Worm (Caenorhabditis elegans): ENCODE measurements around the gene ceh-88.

The ceh-88 gene

DNA sequence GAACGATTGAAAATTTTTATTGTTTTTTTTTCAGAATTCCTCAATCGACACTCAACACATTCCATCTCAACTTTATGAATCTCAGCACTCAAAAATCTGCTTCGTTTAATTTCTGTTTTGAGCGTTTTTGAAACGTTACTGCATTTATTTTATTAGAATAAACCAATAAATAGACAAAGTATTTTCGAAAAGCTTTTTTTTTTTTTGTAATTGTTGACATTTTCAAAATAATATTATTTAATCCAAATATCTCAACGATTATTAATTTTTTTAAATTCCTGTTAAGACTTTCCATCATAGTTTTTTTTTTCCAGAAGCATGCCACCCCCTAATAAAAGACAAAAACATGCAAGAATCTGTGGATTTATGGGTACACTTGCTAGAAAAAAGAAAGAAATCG is 3.3 kb downstream of the ceh-88 start, which contains the start of gene C49C3.7:
Gene C49C3.7, plus strand, starts transcription at position 301 of the 400 bp plus-strand sequence.
- TF ChIP-seq mbf-1 (tag; optimal IDR thresholded peaks at IDR 0.05) (no peak), F13H6.1 (tag; optimal IDR thresholded peaks at IDR 0.05) (no peak), ceh-16 (tag; optimal IDR thresholded peaks at IDR 0.05) (no peak), lin-39 (tag; optimal IDR thresholded peaks at IDR 0.05) (no peak), egl-27 (tag; optimal IDR thresholded peaks at IDR 0.05) (no peak), elt-3 (tag; optimal IDR thresholded peaks at IDR 0.05) (no peak), lsy-2 (tag; optimal IDR thresholded peaks at IDR 0.05) (no peak), nhr-129 (tag; optimal IDR thresholded peaks at IDR 0.05) (no peak), unc-55 (GFP tag; optimal IDR thresholded peaks at IDR 0.05) (no peak), fos-1 (tag; optimal IDR thresholded peaks at IDR 0.05) (no peak), nhr-237 (tag; optimal IDR thresholded peaks at IDR 0.05) (no peak), aly-2 (tag; optimal IDR thresholded peaks at IDR 0.05) (no peak), lin-11 (tag; optimal IDR thresholded peaks at IDR 0.05) (no peak), nhr-25 (tag; optimal IDR thresholded peaks at IDR 0.05) (no peak), mab-5 (tag; optimal IDR thresholded peaks at IDR 0.05) (no peak), sma-9 (GFP tag; optimal IDR thresholded peaks at IDR 0.05) (no peak), sma-9 (tag; optimal IDR thresholded peaks at IDR 0.05) (no peak)

DNA sequence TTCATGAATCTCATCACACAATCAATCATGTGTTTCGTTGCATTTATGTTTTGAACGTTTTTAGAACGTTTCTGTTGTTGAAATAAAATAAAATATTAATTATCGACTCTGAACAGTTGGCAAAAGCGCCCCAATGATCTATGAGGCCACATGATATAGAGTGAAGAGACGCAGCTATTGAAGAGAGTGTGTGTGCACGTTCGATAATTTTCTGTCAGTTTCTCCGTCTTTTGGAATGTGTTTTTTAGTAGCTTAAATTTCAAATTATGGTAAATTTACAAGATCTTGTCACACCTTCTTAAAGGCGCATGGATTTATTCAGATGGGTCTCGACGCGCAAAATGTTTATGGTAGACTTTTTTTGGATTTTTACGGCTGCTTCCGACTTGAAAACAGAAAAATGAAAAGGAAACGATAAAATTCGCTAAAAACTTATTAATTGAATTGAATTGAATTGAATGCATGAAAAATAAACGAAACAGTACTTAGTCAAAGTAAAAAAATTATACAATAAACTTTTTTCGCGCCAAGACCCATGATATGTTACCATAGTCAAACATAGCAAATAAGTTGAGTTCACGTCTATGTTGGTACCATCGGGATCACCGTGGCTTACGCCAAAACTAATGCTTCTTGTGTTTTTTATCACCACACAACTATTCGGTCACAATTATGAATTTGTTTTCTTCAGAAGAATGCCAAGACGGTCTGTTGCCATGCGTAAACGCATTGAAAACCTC is 4.7 kb downstream of the ceh-88 start, which contains the start of gene C49C3.15:
Gene C49C3.15, plus strand, starts transcription at position 690 of the 740 bp plus-strand sequence.
- TF ChIP-seq nhr-12 (tag; optimal IDR thresholded peaks at IDR 0.05) (no peak), ztf-1 (GFP tag; conservative IDR thresholded peaks at IDR 0.05) (no peak), lsy-2 (tag; optimal IDR thresholded peaks at IDR 0.05) (peak in 1 of 2 experiments; percentile 65), mbf-1 (tag; optimal IDR thresholded peaks at IDR 0.05) (no peak), unc-55 (GFP tag; optimal IDR thresholded peaks at IDR 0.05) (peak; percentile 61), ceh-16 (tag; optimal IDR thresholded peaks at IDR 0.05) (no peak), gmeb-1 (tag; optimal IDR thresholded peaks at IDR 0.05) (no peak), nhr-11 (tag; optimal IDR thresholded peaks at IDR 0.05) (no peak), sem-4 (tag; optimal IDR thresholded peaks at IDR 0.05) (no peak), C34F6.9 (tag; optimal IDR thresholded peaks at IDR 0.05) (peak; percentile 73), crh-2 (tag; optimal IDR thresholded peaks at IDR 0.05) (peak; percentile 62), unc-62 (GFP tag; optimal IDR thresholded peaks at IDR 0.05) (no peak), snpc-4 (tag; optimal IDR thresholded peaks at IDR 0.05) (no peak), mab-5 (tag; optimal IDR thresholded peaks at IDR 0.05) (no peak), nhr-77 (tag; optimal IDR thresholded peaks at IDR 0.05) (no peak), nhr-6 (tag; optimal IDR thresholded peaks at IDR 0.05) (no peak), Y55F3AM.14 (GFP tag; optimal IDR thresholded peaks at IDR 0.05) (no peak), ztf-11 (tag; optimal IDR thresholded peaks at IDR 0.05) (no peak), lin-11 (tag; optimal IDR thresholded peaks at IDR 0.05) (no peak), dmd-4 (tag; optimal IDR thresholded peaks at IDR 0.05) (no peak), egl-27 (tag; optimal IDR thresholded peaks at IDR 0.05) (no peak), elt-1 (tag; optimal IDR thresholded peaks at IDR 0.05) (no peak), skn-1 (tag; optimal IDR thresholded peaks at IDR 0.05) (no peak), nhr-23 (tag; optimal IDR thresholded peaks at IDR 0.05) (no peak), nhr-25 (tag; optimal IDR thresholded peaks at IDR 0.05) (no peak), aly-2 (tag; optimal IDR thresholded peaks at IDR 0.05) (no peak), zag-1 (tag; optimal IDR thresholded peaks at IDR 0.05) (no peak), lin-13 (GFP tag; optimal IDR thresholded peaks at IDR 0.05) (no peak), mdl-1 (tag; optimal IDR thresholded peaks at IDR 0.05) (no peak), ztf-4 (tag; optimal IDR thresholded peaks at IDR 0.05) (no peak), nhr-129 (tag; optimal IDR thresholded peaks at IDR 0.05) (peak; percentile 41), lin-39 (tag; optimal IDR thresholded peaks at IDR 0.05) (no peak)

DNA sequence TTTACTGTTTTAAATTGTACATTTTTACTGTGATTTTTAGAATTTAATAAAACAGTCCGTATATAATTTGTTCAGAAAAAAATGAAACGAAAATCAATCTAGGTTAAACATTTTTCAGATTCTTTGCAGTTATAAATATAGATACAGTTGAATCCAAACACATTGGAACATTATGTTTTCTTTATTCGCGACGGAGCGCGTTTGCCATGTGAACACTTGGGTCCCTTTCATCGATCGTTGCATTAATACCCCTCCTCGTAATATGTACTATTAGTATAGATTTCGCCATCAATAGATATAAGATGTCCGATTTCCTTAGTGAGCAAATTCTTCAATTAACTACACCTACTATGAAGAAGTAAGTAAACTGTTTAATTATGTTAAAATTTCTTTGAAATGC is 6.0 kb downstream of the ceh-88 start, which contains the start of gene C49C3.8:
Gene C49C3.8, plus strand, starts transcription at position 173 of the 400 bp plus-strand sequence.
- TF ChIP-seq unc-55 (GFP tag; optimal IDR thresholded peaks at IDR 0.05) (peak; percentile 54), skn-1 (tag; optimal IDR thresholded peaks at IDR 0.05) (no peak), nhr-129 (tag; optimal IDR thresholded peaks at IDR 0.05) (peak; percentile 8), C34F6.9 (tag; optimal IDR thresholded peaks at IDR 0.05) (peak; percentile 61)
